Worm (Caenorhabditis elegans) whole organism, young adult: ENCODE measurements around the gene hnd-1.

ENCODE experiments used
- B0019.2 ChIP-seq: fragments of 200-800 bp; sonication (Bioruptor generic); conservative IDR thresholded peaks from 2 replicates; pipeline ENCODE4 v1.3.6; 2022; ENCODE audit warnings: missing genetic modification reagents, missing genetic modification characterization, missing compliant biosample characterization
- B0261.1 ChIP-seq: sonication (generic microtip); optimal IDR thresholded peaks from 2 replicates; lab custom pipeline; 2016; ENCODE audit warnings: mild to moderate bottlenecking, missing genetic modification characterization, moderate library complexity, missing compliant biosample characterization
- C06A6.2 ChIP-seq: fragments of 200-800 bp; sonication (Bioruptor generic); conservative IDR thresholded peaks from 2 replicates; pipeline ENCODE4 v1.3.6; 2022; ENCODE audit warnings: missing genetic modification characterization, missing compliant biosample characterization
- C17E4.6 ChIP-seq: fragments of 200-800 bp; sonication (Bioruptor generic); IDR thresholded peaks from 2 replicates; pipeline ENCODE4 v1.3.6; 2022; ENCODE audit warnings: missing genetic modification reagents, missing genetic modification characterization, missing compliant biosample characterization
- F10E7.11 ChIP-seq: sonication (generic microtip); optimal IDR thresholded peaks from 2 replicates; lab custom pipeline; 2017; ENCODE audit warnings: mild to moderate bottlenecking, missing genetic modification characterization, moderate library complexity, missing compliant biosample characterization
- F22D6.2 ChIP-seq: sonication (generic microtip); optimal IDR thresholded peaks from 2 replicates; lab custom pipeline; 2016; ENCODE audit warnings: mild to moderate bottlenecking, missing genetic modification characterization, missing compliant biosample characterization
- F33H1.4 ChIP-seq: fragments of 200-800 bp; sonication (Bioruptor generic); IDR thresholded peaks from 2 replicates; pipeline ENCODE4 v1.3.6; 2022; ENCODE audit warnings: missing genetic modification reagents, missing genetic modification characterization, missing compliant biosample characterization
- F57C9.4 ChIP-seq: sonication (generic microtip); optimal IDR thresholded peaks from 2 replicates; lab custom pipeline; 2017; ENCODE audit warnings: mild to moderate bottlenecking, missing genetic modification characterization, missing compliant biosample characterization
- T26A5.8 ChIP-seq: sonication (generic microtip); optimal IDR thresholded peaks from 2 replicates; lab custom pipeline; 2016; ENCODE audit warnings: missing genetic modification characterization, missing compliant biosample characterization
- akir-1 ChIP-seq: fragments of 200-800 bp; sonication (Bioruptor generic); optimal IDR thresholded peaks from 2 replicates; lab custom pipeline; 2018; ENCODE audit warnings: mild to moderate bottlenecking, missing genetic modification characterization, moderate library complexity, missing compliant biosample characterization
- aptf-2 ChIP-seq: fragments of 200-800 bp; sonication (Bioruptor generic); conservative IDR thresholded peaks from 2 replicates; pipeline ENCODE4 v1.3.6; 2022; ENCODE audit warnings: missing genetic modification reagents, missing genetic modification characterization, missing compliant biosample characterization
- atf-7 ChIP-seq: sonication (generic microtip); optimal IDR thresholded peaks from 2 replicates; lab custom pipeline; 2017; ENCODE audit warnings: mild to moderate bottlenecking, missing genetic modification characterization, missing compliant biosample characterization
- attf-3 ChIP-seq: fragments of 200-800 bp; sonication (Bioruptor generic); conservative IDR thresholded peaks from 2 replicates; pipeline ENCODE4 v1.3.6; 2022; ENCODE audit warnings: missing genetic modification reagents, missing genetic modification characterization, missing compliant biosample characterization
- attf-6 ChIP-seq: fragments of 200-800 bp; sonication (Bioruptor generic); IDR thresholded peaks from 2 replicates; pipeline ENCODE4 v1.3.6; 2022; ENCODE audit warnings: missing genetic modification reagents, missing genetic modification characterization, missing compliant biosample characterization
- cebp-2 ChIP-seq: fragments of 200-800 bp; sonication (Bioruptor generic); IDR thresholded peaks from 2 replicates; pipeline ENCODE4 v1.3.6; 2022; ENCODE audit warnings: missing genetic modification characterization, missing compliant biosample characterization
- ceh-27 ChIP-seq: fragments of 200-800 bp; sonication (Bioruptor generic); optimal IDR thresholded peaks from 2 replicates; lab custom pipeline; 2018; ENCODE audit warnings: mild to moderate bottlenecking, missing genetic modification characterization, moderate library complexity, missing compliant biosample characterization
- ceh-58 ChIP-seq: fragments of 200-800 bp; sonication (Bioruptor generic); IDR thresholded peaks from 2 replicates; pipeline ENCODE4 v1.3.6; 2022; ENCODE audit warnings: missing genetic modification characterization, missing compliant biosample characterization
- efl-1 ChIP-seq: fragments of 150-350 bp; optimal IDR thresholded peaks from 2 replicates; lab custom pipeline; 2014; ENCODE audit warnings: missing biosample characterization, missing genetic modification reagents, missing genetic modification characterization
- egl-18 ChIP-seq: fragments of 200-800 bp; sonication (Bioruptor generic); IDR thresholded peaks from 2 replicates; pipeline ENCODE4 v1.3.6; 2022; ENCODE audit warnings: missing genetic modification reagents, missing genetic modification characterization, missing compliant biosample characterization
- egl-44 ChIP-seq: fragments of 200-800 bp; sonication (Bioruptor generic); IDR thresholded peaks from 2 replicates; pipeline ENCODE4 v1.3.6; 2022; ENCODE audit warnings: missing genetic modification reagents, missing genetic modification characterization, missing compliant biosample characterization
- egrh-3 ChIP-seq: fragments of 200-800 bp; sonication (Bioruptor generic); IDR thresholded peaks from 2 replicates; pipeline ENCODE4 v1.3.6; 2022; ENCODE audit warnings: missing genetic modification reagents, missing genetic modification characterization, missing compliant biosample characterization
- ets-4 ChIP-seq: fragments of 200-800 bp; sonication (Bioruptor generic); optimal IDR thresholded peaks from 2 replicates; lab custom pipeline; 2018; ENCODE audit warnings: mild to moderate bottlenecking, missing genetic modification characterization, missing compliant biosample characterization
- him-1 ChIP-seq: sonication (generic microtip); optimal IDR thresholded peaks from 2 replicates; lab custom pipeline; 2016; ENCODE audit warnings: missing genotype, missing genetic modification reagents, missing genetic modification characterization, missing compliant biosample characterization
- hlh-12 ChIP-seq: sonication (generic microtip); optimal IDR thresholded peaks from 2 replicates; lab custom pipeline; 2016; ENCODE audit warnings: missing genetic modification characterization, missing compliant biosample characterization
- hmg-1.2 ChIP-seq: fragments of 200-800 bp; sonication (Bioruptor generic); IDR thresholded peaks from 2 replicates; pipeline ENCODE4 v1.3.6; 2022; ENCODE audit warnings: missing genetic modification reagents, missing genetic modification characterization, missing compliant biosample characterization
- lag-1 ChIP-seq: fragments of 200-800 bp; sonication (Bioruptor generic); IDR thresholded peaks from 2 replicates; pipeline ENCODE4 v1.3.6; 2022; ENCODE audit warnings: missing genetic modification reagents, missing genetic modification characterization, missing compliant biosample characterization
- let-607 ChIP-seq, 2 experiments: fragments of 200-800 bp in 1 of 2; sonication (Bioruptor generic) in 1 of 2; sonication (generic microtip) in 1 of 2; optimal IDR thresholded peaks; 2 replicates each; lab custom pipeline; 2016 to 2018; ENCODE audit warnings: mild to moderate bottlenecking in 2 of 2, missing compliant biosample characterization in 2 of 2, missing genetic modification characterization in 2 of 2, moderate library complexity in 2 of 2, missing genotype in 1 of 2
- lin-26 ChIP-seq: fragments of 200-800 bp; sonication (Bioruptor generic); IDR thresholded peaks from 2 replicates; pipeline ENCODE4 v1.3.6; 2022; ENCODE audit warnings: missing genetic modification reagents, missing genetic modification characterization, missing compliant biosample characterization
- madf-10 ChIP-seq: sonication (generic microtip); optimal IDR thresholded peaks from 2 replicates; lab custom pipeline; 2016; ENCODE audit warnings: mild to moderate bottlenecking, missing genetic modification characterization, missing compliant biosample characterization
- madf-6 ChIP-seq: fragments of 200-800 bp; sonication (Bioruptor generic); IDR thresholded peaks from 2 replicates; pipeline ENCODE4 v1.3.6; 2022; ENCODE audit warnings: missing genetic modification reagents, missing genetic modification characterization, missing compliant biosample characterization
- madf-8 ChIP-seq: fragments of 200-800 bp; sonication (Bioruptor generic); conservative IDR thresholded peaks from 2 replicates; pipeline ENCODE4 v1.3.6; 2022; ENCODE audit warnings: missing genetic modification reagents, missing genetic modification characterization, missing compliant biosample characterization
- nfya-1 ChIP-seq: sonication (generic microtip); optimal IDR thresholded peaks from 2 replicates; lab custom pipeline; 2017; ENCODE audit warnings: antibody characterized with exemption, missing compliant biosample characterization, missing genetic modification characterization, borderline replicate concordance; ENCODE audit not compliant: insufficient read depth
- nfya-2 ChIP-seq: fragments of 200-800 bp; sonication (Bioruptor generic); IDR thresholded peaks from 2 replicates; pipeline ENCODE4 v1.3.6; 2022; ENCODE audit warnings: missing genetic modification reagents, missing genetic modification characterization, missing compliant biosample characterization
- nfyb-1 ChIP-seq: fragments of 200-800 bp; sonication (Bioruptor generic); IDR thresholded peaks from 2 replicates; pipeline ENCODE4 v1.3.6; 2022; ENCODE audit warnings: missing genetic modification reagents, missing genetic modification characterization, missing compliant biosample characterization
- nhr-27 ChIP-seq: fragments of 200-800 bp; sonication (Bioruptor generic); optimal IDR thresholded peaks from 2 replicates; lab custom pipeline; 2018; ENCODE audit warnings: mild to moderate bottlenecking, missing genetic modification characterization, moderate library complexity, missing compliant biosample characterization
- nhr-80 ChIP-seq: sonication (generic microtip); optimal IDR thresholded peaks from 2 replicates; lab custom pipeline; 2016; ENCODE audit warnings: missing genetic modification characterization, missing compliant biosample characterization
- pha-4 ChIP-seq: fragments of 150-350 bp; sonication (generic microtip); optimal IDR thresholded peaks from 2 replicates; lab custom pipeline; 2014; ENCODE audit warnings: missing biosample characterization, missing genetic modification reagents, missing genetic modification characterization
- rcor-1 ChIP-seq: fragments of 200-800 bp; sonication (Bioruptor generic); IDR thresholded peaks from 2 replicates; pipeline ENCODE4 v1.3.6; 2022; ENCODE audit warnings: missing genetic modification reagents, missing genetic modification characterization, missing compliant biosample characterization
- sdz-38 ChIP-seq: sonication (generic microtip); optimal IDR thresholded peaks from 2 replicates; lab custom pipeline; 2016; ENCODE audit warnings: missing genotype, missing genetic modification characterization, missing compliant biosample characterization
- snpc-1.3 ChIP-seq: sonication (generic microtip); optimal IDR thresholded peaks from 2 replicates; lab custom pipeline; 2017; ENCODE audit warnings: missing genetic modification characterization, mild to moderate bottlenecking, missing compliant biosample characterization, antibody characterized with exemption, moderate library complexity, missing genotype, missing genetic modification reagents; ENCODE audit not compliant: insufficient read depth
- tlf-1 ChIP-seq: fragments of 200-800 bp; sonication (Bioruptor generic); optimal IDR thresholded peaks from 2 replicates; lab custom pipeline; 2018; ENCODE audit warnings: mild to moderate bottlenecking, missing genetic modification characterization, missing compliant biosample characterization
- unc-62 ChIP-seq: fragments of 150-350 bp; optimal IDR thresholded peaks from 2 replicates; lab custom pipeline; 2014; ENCODE audit warnings: missing biosample characterization, missing genetic modification reagents, missing genetic modification characterization
- zfh-2 ChIP-seq: fragments of 200-800 bp; sonication (Bioruptor generic); conservative IDR thresholded peaks from 2 replicates; pipeline ENCODE4 v1.3.6; 2022; ENCODE audit warnings: missing genetic modification reagents, missing genetic modification characterization, missing compliant biosample characterization
- ztf-18 ChIP-seq: sonication (generic microtip); optimal IDR thresholded peaks from 2 replicates; lab custom pipeline; 2016; ENCODE audit warnings: missing genotype, mild to moderate bottlenecking, missing genetic modification characterization, missing compliant biosample characterization
- ztf-25 ChIP-seq: fragments of 200-800 bp; sonication (Bioruptor generic); IDR thresholded peaks from 2 replicates; pipeline ENCODE4 v1.3.6; 2022; ENCODE audit warnings: missing genetic modification reagents, missing genetic modification characterization, missing compliant biosample characterization
- ztf-3 ChIP-seq: fragments of 200-800 bp; sonication (Bioruptor generic); optimal IDR thresholded peaks from 2 replicates; lab custom pipeline; 2018; ENCODE audit warnings: mild to moderate bottlenecking, missing genetic modification characterization, missing compliant biosample characterization

The hnd-1 gene

DNA sequence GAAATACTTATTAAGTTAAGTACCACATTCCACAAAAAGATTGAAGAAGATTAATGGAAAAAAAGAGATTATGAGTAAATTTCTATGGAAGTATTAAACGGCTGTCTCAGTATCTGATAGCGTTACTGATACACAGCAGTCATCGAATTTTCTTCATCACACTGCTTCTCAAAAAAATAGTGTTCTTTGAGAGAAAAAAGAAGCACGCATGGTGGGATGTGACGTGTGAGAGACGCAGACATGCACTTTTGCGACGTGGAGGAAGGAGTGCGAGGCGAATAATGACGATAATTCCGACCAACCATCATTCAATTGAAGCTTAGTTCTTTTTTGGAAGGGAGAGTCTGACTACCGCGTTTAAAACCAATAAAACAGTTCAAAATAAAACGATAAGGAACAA is 25.9 kb downstream of the hnd-1 start, which contains the start of gene C44C10.11:
C44C10.11 (minus strand) TSS at position 115 of the 400 bp plus-strand sequence.
- TF ChIP-seq C06A6.2 (no peak), atf-7 (tag; lab: Kevin White, UChicago) (peak; percentile 75), nhr-80 (tag; lab: Kevin White, UChicago) (peak; percentile 99), B0019.2 (GFP tag; lab: Robert Waterston, UW) (no peak), rcor-1 (GFP tag; lab: Robert Waterston, UW) (no peak), zfh-2 (GFP tag; lab: Robert Waterston, UW) (no peak), ets-4 (GFP tag; lab: Kevin White, UChicago) (peak; percentile 80), unc-62 (peak; percentile 49), let-607 (tag; optimal IDR thresholded peaks at IDR 0.05; lab: Kevin White, UChicago) (peak; percentile 88 to 91), pha-4 (tag; lab: Kevin White, UChicago) (no peak)

DNA sequence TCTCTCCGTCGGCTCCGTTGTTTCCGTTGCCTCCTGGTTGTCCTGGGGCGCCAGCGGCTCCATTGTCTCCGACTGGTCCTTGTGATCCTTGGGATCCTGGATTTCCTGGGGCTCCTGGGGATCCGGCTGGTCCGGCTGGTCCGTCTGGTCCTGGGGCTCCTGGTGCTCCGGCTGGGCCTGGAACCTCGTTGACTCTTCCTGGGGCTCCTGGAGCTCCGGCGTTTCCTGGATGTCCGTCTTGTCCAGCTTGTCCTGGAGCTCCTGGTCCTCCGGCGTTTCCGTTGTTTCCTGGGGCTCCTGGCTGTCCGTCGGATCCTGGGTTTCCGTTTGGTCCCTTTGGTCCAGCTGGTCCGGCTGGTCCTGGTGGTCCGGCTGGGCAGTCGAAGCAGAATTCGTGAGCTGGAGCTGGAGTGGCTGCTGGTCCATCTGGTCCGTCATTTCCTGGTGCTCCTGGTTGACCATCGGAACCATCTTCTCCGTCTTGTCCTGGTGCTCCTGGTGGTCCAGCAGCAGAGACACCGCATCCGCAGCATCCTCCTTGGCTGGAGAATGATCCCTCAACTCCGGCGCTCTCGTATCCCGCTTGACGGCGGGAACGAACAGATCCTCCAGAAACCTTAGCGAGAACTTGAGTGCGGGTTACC is 27.2 kb downstream of the hnd-1 start:
- no peak for TF ChIP-seq egl-44
- TF ChIP-seq C17E4.6 (GFP tag; lab: Robert Waterston, UW): no peak
- no peak for TF ChIP-seq nhr-27 (tag; lab: Kevin White, UChicago)
- TF ChIP-seq cebp-2 (GFP tag; lab: Robert Waterston, UW): no peak
- no peak for TF ChIP-seq F57C9.4 (tag; lab: Kevin White, UChicago)
- TF ChIP-seq hmg-1.2 (GFP tag; lab: Robert Waterston, UW): no peak
- no peak for TF ChIP-seq madf-10
- TF ChIP-seq hlh-12 (tag; lab: Kevin White, UChicago): no peak
- TF ChIP-seq F33H1.4: no peak
- TF ChIP-seq madf-8: no peak
- TF ChIP-seq zfh-2 (GFP tag; lab: Robert Waterston, UW): peak; percentile 90
- TF ChIP-seq egrh-3 (GFP tag; lab: Robert Waterston, UW): peak; percentile 95
- no peak for TF ChIP-seq ceh-58 (GFP tag; lab: Robert Waterston, UW)
- TF ChIP-seq ztf-25 (GFP tag; lab: Robert Waterston, UW): 0 out of 2 replicates have a peak, but pooled peaks have one; percentile 13
- no peak for TF ChIP-seq T26A5.8
- TF ChIP-seq tlf-1: no peak
- no peak for TF ChIP-seq sdz-38 (tag; lab: Kevin White, UChicago)
- 0 out of 2 replicates have a peak, but pooled peaks have one; percentile 17 for TF ChIP-seq nfyb-1 (GFP tag; lab: Robert Waterston, UW)
- no peak for TF ChIP-seq attf-3
- TF ChIP-seq efl-1 (GFP tag; lab: Kevin White, UChicago): no peak
- TF ChIP-seq lin-26 (GFP tag; lab: Robert Waterston, UW): no peak
- no peak for TF ChIP-seq F10E7.11 (tag; lab: Kevin White, UChicago)
- TF ChIP-seq aptf-2 (GFP tag; lab: Robert Waterston, UW): no peak

DNA sequence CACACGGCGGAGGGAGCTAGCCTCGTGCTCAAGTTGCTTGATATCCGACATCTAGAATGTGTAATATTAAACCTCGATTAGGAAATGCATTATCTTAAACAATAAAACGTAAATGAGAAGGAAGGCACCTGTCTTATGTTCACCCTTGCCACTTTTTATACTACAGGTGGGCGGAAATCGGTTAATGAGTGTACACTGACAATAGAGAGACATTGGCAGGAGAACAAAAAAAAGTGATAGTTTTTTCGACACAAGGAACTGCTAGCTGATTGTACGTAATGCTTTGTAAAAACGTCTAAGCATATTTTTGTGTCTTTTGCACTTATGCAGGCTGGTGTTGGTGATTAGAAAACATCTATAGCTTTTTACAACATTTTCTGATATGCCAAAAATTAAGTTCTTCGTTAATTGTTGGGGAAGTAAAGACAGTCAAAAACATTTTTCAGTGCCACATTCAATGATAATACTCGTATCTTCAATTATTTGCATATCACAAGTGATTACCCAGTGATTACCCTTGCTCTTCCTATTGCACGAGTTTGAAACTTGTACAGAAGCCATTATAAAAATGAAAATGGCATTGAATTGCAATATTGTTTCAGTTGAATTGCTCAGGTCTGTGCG is 28.0 kb downstream of the hnd-1 start, which contains the start of gene col-180:
col-180 (minus strand) TSS at position 51 of the 624 bp plus-strand sequence.
- TF ChIP-seq akir-1 (GFP tag; lab: Kevin White, UChicago): no peak
- no peak for TF ChIP-seq egl-44
- no peak for TF ChIP-seq nfya-1 (tag; lab: Kevin White, UChicago)
- no peak for TF ChIP-seq nfya-2
- no peak for TF ChIP-seq lag-1 (GFP tag; lab: Robert Waterston, UW)
- TF ChIP-seq F22D6.2: no peak
- TF ChIP-seq madf-6: no peak
- TF ChIP-seq ztf-3: no peak
- TF ChIP-seq F33H1.4: no peak
- TF ChIP-seq ztf-18 (tag; lab: Kevin White, UChicago): no peak
- TF ChIP-seq attf-6 (GFP tag; lab: Robert Waterston, UW): no peak
- no peak for TF ChIP-seq egl-18 (GFP tag; lab: Robert Waterston, UW)
- TF ChIP-seq ceh-27 (GFP tag; lab: Kevin White, UChicago): no peak
- no peak for TF ChIP-seq madf-10
- no peak for TF ChIP-seq snpc-1.3 (tag; lab: Kevin White, UChicago)
- no peak for TF ChIP-seq B0261.1 (tag; lab: Kevin White, UChicago)
- no peak for TF ChIP-seq him-1 (tag; lab: Kevin White, UChicago)
